Worm (Caenorhabditis elegans) whole organism, L1 larva: ENCODE results near the gene rps-13.

Source experiments
- C04F5.9 ChIP-seq: sonication (generic microtip); optimal IDR thresholded peaks from 2 replicates; lab custom pipeline; 2016; ENCODE audit warnings: missing genetic modification characterization, missing compliant biosample characterization
- C16A3.4 ChIP-seq: fragments of 150-350 bp; optimal IDR thresholded peaks from 2 replicates; lab custom pipeline; 2014; ENCODE audit warnings: missing biosample characterization, missing genetic modification characterization
- C34B4.2 ChIP-seq: sonication (generic microtip); optimal IDR thresholded peaks from 2 replicates; lab custom pipeline; 2017; ENCODE audit warnings: mild to moderate bottlenecking, missing genetic modification characterization, missing compliant biosample characterization
- F16B12.6 ChIP-seq: fragments of 150-350 bp; optimal IDR thresholded peaks from 2 replicates; lab custom pipeline; 2014; ENCODE audit warnings: missing biosample characterization, missing genetic modification characterization
- aha-1 ChIP-seq: fragments of 150-350 bp; optimal IDR thresholded peaks from 2 replicates; lab custom pipeline; 2014; ENCODE audit warnings: missing biosample characterization, missing genetic modification characterization
- alr-1 ChIP-seq: fragments of 200-800 bp; sonication (Bioruptor generic); optimal IDR thresholded peaks from 2 replicates; lab custom pipeline; 2018; ENCODE audit warnings: borderline replicate concordance, mild to moderate bottlenecking, missing genetic modification characterization, missing compliant biosample characterization
- aly-2 ChIP-seq: fragments of 150-350 bp; optimal IDR thresholded peaks from 2 replicates; lab custom pipeline; 2014; ENCODE audit warnings: missing biosample characterization, missing genetic modification characterization
- ama-1 ChIP-seq: fragments of 150-350 bp; optimal IDR thresholded peaks from 2 replicates; lab custom pipeline; 2014
- blmp-1 ChIP-seq: fragments of 150-350 bp; optimal IDR thresholded peaks from 2 replicates; lab custom pipeline; 2014; ENCODE audit warnings: missing biosample characterization, missing genetic modification characterization
- ceh-63 ChIP-seq: fragments of 200-800 bp; sonication (Bioruptor generic); optimal IDR thresholded peaks from 2 replicates; lab custom pipeline; 2018; ENCODE audit warnings: mild to moderate bottlenecking, missing genetic modification characterization, missing compliant biosample characterization
- ceh-82 ChIP-seq, 3 experiments: fragments of 150-350 bp in 1 of 3; sonication (generic microtip) in 2 of 3; optimal IDR thresholded peaks; 2 replicates each; lab custom pipeline; 2014 to 2017; ENCODE audit warnings: missing biosample characterization in 3 of 3, missing genetic modification characterization in 3 of 3
- ceh-88 ChIP-seq: fragments of 200-800 bp; sonication (Bioruptor generic); IDR thresholded peaks from 2 replicates; pipeline ENCODE4 v1.3.6; 2022; ENCODE audit warnings: missing genetic modification characterization, missing compliant biosample characterization
- ces-1 ChIP-seq: fragments of 150-350 bp; optimal IDR thresholded peaks from 2 replicates; lab custom pipeline; 2014; ENCODE audit warnings: missing biosample characterization, missing genetic modification reagents, missing genetic modification characterization
- dpl-1 ChIP-seq, 3 experiments: fragments of 150-350 bp in 2 of 3; sonication (generic microtip) in 1 of 3; optimal IDR thresholded peaks; 2 replicates each; lab custom pipeline; 2014 to 2017; ENCODE audit warnings: missing biosample characterization in 3 of 3, missing genetic modification characterization in 3 of 3, missing genetic modification reagents in 3 of 3
- efl-1 ChIP-seq, 4 experiments: fragments of 150-350 bp; optimal IDR thresholded peaks in 3 of 4; peaks in 1 of 4; 1 replicate in 1 of 4; 2 replicates in 3 of 4; lab custom pipeline; 2014; ENCODE audit warnings: missing biosample characterization in 2 of 4, missing genetic modification characterization in 2 of 4, missing genetic modification reagents in 2 of 4
- efl-3 ChIP-seq: fragments of 200-800 bp; sonication (Bioruptor generic); optimal IDR thresholded peaks from 2 replicates; lab custom pipeline; 2018; ENCODE audit warnings: mild to moderate bottlenecking, missing genetic modification characterization, missing compliant biosample characterization
- elt-2 ChIP-seq: sonication (generic microtip); optimal IDR thresholded peaks from 2 replicates; lab custom pipeline; 2016; ENCODE audit warnings: missing genetic modification characterization, mild to moderate bottlenecking, inconsistent platforms, missing compliant biosample characterization, missing genetic modification reagents
- elt-3 ChIP-seq, 6 experiments: fragments of 150-350 bp in 1 of 6; sonication (generic microtip); optimal IDR thresholded peaks; 2 replicates each; lab custom pipeline; 2017 to 2018; ENCODE audit warnings: missing biosample characterization in 6 of 6, missing genetic modification characterization in 6 of 6, inconsistent platforms in 1 of 6
- fos-1 ChIP-seq: fragments of 150-350 bp; optimal IDR thresholded peaks from 2 replicates; lab custom pipeline; 2014; ENCODE audit warnings: missing biosample characterization, missing genetic modification characterization
- hlh-4 ChIP-seq: sonication (generic microtip); optimal IDR thresholded peaks from 2 replicates; lab custom pipeline; 2016; ENCODE audit warnings: mild to moderate bottlenecking, missing genetic modification characterization, missing compliant biosample characterization
- lin-13 ChIP-seq: fragments of 150-350 bp; optimal IDR thresholded peaks from 2 replicates; lab custom pipeline; 2014; ENCODE audit warnings: missing biosample characterization, missing genetic modification reagents, missing genetic modification characterization
- lin-15B ChIP-seq: fragments of 150-350 bp; sonication (generic microtip); optimal IDR thresholded peaks from 3 replicates; lab custom pipeline; 2014; ENCODE audit warnings: missing biosample characterization, missing genetic modification characterization
- lin-35 ChIP-seq, 2 experiments: fragments of 150-350 bp; optimal IDR thresholded peaks; 2 replicates each; lab custom pipeline; 2014; ENCODE audit warnings: missing biosample characterization in 2 of 2, missing genetic modification characterization in 2 of 2, missing genetic modification reagents in 2 of 2
- lir-3 ChIP-seq: sonication (generic microtip); optimal IDR thresholded peaks from 2 replicates; lab custom pipeline; 2016; ENCODE audit warnings: mild to moderate bottlenecking, missing genetic modification characterization, moderate library complexity, missing compliant biosample characterization; ENCODE audit not compliant: poor library complexity
- lsy-2 ChIP-seq, 2 experiments: fragments of 150-350 bp; optimal IDR thresholded peaks; 2 replicates each; lab custom pipeline; 2014; ENCODE audit warnings: missing biosample characterization in 2 of 2, missing genetic modification characterization in 2 of 2
- mab-9 ChIP-seq: fragments of 200-800 bp; sonication (Bioruptor generic); IDR thresholded peaks from 2 replicates; pipeline ENCODE4 v1.3.6; 2022; ENCODE audit warnings: missing genetic modification reagents, missing genetic modification characterization, missing compliant biosample characterization
- mdl-1 ChIP-seq, 2 experiments: fragments of 150-350 bp; optimal IDR thresholded peaks; 2 replicates each; lab custom pipeline; 2014 to 2017; ENCODE audit warnings: missing biosample characterization in 2 of 2, missing genetic modification characterization in 2 of 2, inconsistent platforms in 1 of 2
- mef-2 ChIP-seq: fragments of 150-350 bp; optimal IDR thresholded peaks from 2 replicates; lab custom pipeline; 2014; ENCODE audit warnings: missing biosample characterization, missing genetic modification characterization
- mep-1 ChIP-seq: fragments of 150-350 bp; optimal IDR thresholded peaks from 2 replicates; lab custom pipeline; 2014; ENCODE audit warnings: missing biosample characterization, missing genetic modification characterization
- nhr-12 ChIP-seq: sonication (generic microtip); optimal IDR thresholded peaks from 2 replicates; lab custom pipeline; 2017; ENCODE audit warnings: missing biosample characterization, missing genetic modification characterization
- nhr-19 ChIP-seq: fragments of 200-800 bp; sonication (Bioruptor generic); conservative IDR thresholded peaks from 2 replicates; pipeline ENCODE4 v1.3.6; 2022; ENCODE audit warnings: missing genetic modification characterization, missing compliant biosample characterization
- nhr-20 ChIP-seq: sonication (generic microtip); optimal IDR thresholded peaks from 2 replicates; lab custom pipeline; 2016; ENCODE audit warnings: mild to moderate bottlenecking, missing genetic modification characterization, missing compliant biosample characterization
- nhr-28 ChIP-seq: fragments of 150-350 bp; optimal IDR thresholded peaks from 2 replicates; lab custom pipeline; 2014; ENCODE audit warnings: missing biosample characterization, missing genetic modification characterization
- nhr-47 ChIP-seq: sonication (generic microtip); optimal IDR thresholded peaks from 2 replicates; lab custom pipeline; 2016; ENCODE audit warnings: mild to moderate bottlenecking, missing genetic modification characterization, moderate library complexity, missing compliant biosample characterization
- nhr-76 ChIP-seq: sonication (generic microtip); optimal IDR thresholded peaks from 2 replicates; lab custom pipeline; 2017; ENCODE audit warnings: missing biosample characterization, missing genetic modification characterization
- nhr-77 ChIP-seq: fragments of 150-350 bp; optimal IDR thresholded peaks from 2 replicates; lab custom pipeline; 2014; ENCODE audit warnings: missing biosample characterization, missing genetic modification characterization
- nhr-84 ChIP-seq: sonication (generic microtip); optimal IDR thresholded peaks from 2 replicates; lab custom pipeline; 2017; ENCODE audit warnings: missing biosample characterization, missing genetic modification characterization
- nhr-85 ChIP-seq: sonication (generic microtip); peaks from one replicate; lab custom pipeline; 2016; ENCODE audit warnings: missing genetic modification characterization, inconsistent platforms, missing compliant biosample characterization
- nhr-90 ChIP-seq: sonication (generic microtip); optimal IDR thresholded peaks from 2 replicates; lab custom pipeline; 2016; ENCODE audit warnings: mild to moderate bottlenecking, missing genetic modification characterization, missing compliant biosample characterization; ENCODE audit not compliant: poor library complexity
- pqm-1 ChIP-seq: sonication (generic microtip); optimal IDR thresholded peaks from 3 replicates; lab custom pipeline; 2017; ENCODE audit warnings: missing biosample characterization, missing genetic modification characterization
- rnt-1 ChIP-seq: sonication (generic microtip); optimal IDR thresholded peaks from 2 replicates; lab custom pipeline; 2016; ENCODE audit warnings: mild to moderate bottlenecking, missing genetic modification characterization, moderate library complexity, missing compliant biosample characterization
- skn-1 ChIP-seq: fragments of 150-350 bp; optimal IDR thresholded peaks from 2 replicates; lab custom pipeline; 2014; ENCODE audit warnings: missing biosample characterization, missing genetic modification characterization
- snu-23 ChIP-seq: sonication (generic microtip); optimal IDR thresholded peaks from 2 replicates; lab custom pipeline; 2016; ENCODE audit warnings: missing genetic modification characterization, missing compliant biosample characterization
- sox-4 ChIP-seq: sonication (generic microtip); optimal IDR thresholded peaks from 2 replicates; lab custom pipeline; 2016; ENCODE audit warnings: missing genetic modification characterization, missing compliant biosample characterization
- sptf-1 ChIP-seq: fragments of 150-350 bp; optimal IDR thresholded peaks from 2 replicates; lab custom pipeline; 2014; ENCODE audit warnings: missing biosample characterization, missing genetic modification characterization
- sup-37 ChIP-seq: fragments of 200-800 bp; sonication (Bioruptor generic); optimal IDR thresholded peaks from 2 replicates; lab custom pipeline; 2018; ENCODE audit warnings: mild to moderate bottlenecking, missing genetic modification characterization, missing compliant biosample characterization
- tlp-1 ChIP-seq: fragments of 150-350 bp; optimal IDR thresholded peaks from 2 replicates; lab custom pipeline; 2014; ENCODE audit warnings: missing biosample characterization, missing genetic modification characterization
- unc-130 ChIP-seq: fragments of 150-350 bp; optimal IDR thresholded peaks from 2 replicates; lab custom pipeline; 2017; ENCODE audit warnings: missing biosample characterization, missing genetic modification characterization, inconsistent platforms
- unc-30 ChIP-seq: sonication (generic microtip); optimal IDR thresholded peaks from 2 replicates; lab custom pipeline; 2017; ENCODE audit warnings: missing biosample characterization, missing genetic modification characterization
- unc-62 ChIP-seq: fragments of 150-350 bp; optimal IDR thresholded peaks from 2 replicates; lab custom pipeline; 2014; ENCODE audit warnings: missing biosample characterization, missing genetic modification reagents, missing genetic modification characterization
- vab-15 ChIP-seq: sonication (generic microtip); optimal IDR thresholded peaks from 2 replicates; lab custom pipeline; 2017; ENCODE audit warnings: missing genotype, mild to moderate bottlenecking, missing genetic modification characterization, missing compliant biosample characterization
- xbp-1 ChIP-seq: sonication (generic microtip); optimal IDR thresholded peaks from 2 replicates; lab custom pipeline; 2016; ENCODE audit warnings: missing genetic modification characterization, missing compliant biosample characterization
- zip-4 ChIP-seq: fragments of 200-800 bp; sonication (Bioruptor generic); optimal IDR thresholded peaks from 2 replicates; lab custom pipeline; 2018; ENCODE audit warnings: mild to moderate bottlenecking, missing genetic modification characterization, moderate library complexity, missing compliant biosample characterization
- ztf-4 ChIP-seq: fragments of 150-350 bp; optimal IDR thresholded peaks from 2 replicates; lab custom pipeline; 2014; ENCODE audit warnings: missing biosample characterization, missing genetic modification characterization

Gene rps-13

ce11 chrIII:6367712-6368111, 7.1 kb downstream of the rps-13 start, which contains the start of the genes C56G2.15 and thoc-2 (continued):
- TF ChIP-seq ces-1 (GFP tag; lab: Kevin White, UChicago) (no peak), fos-1 (tag; lab: Kevin White, UChicago) (no peak), ceh-82 (tag; optimal IDR thresholded peaks at IDR 0.05; lab: Kevin White, UChicago) (no peak), ceh-88 (GFP tag; lab: Robert Waterston, UW) (no peak), nhr-76 (no peak), alr-1 (tag; lab: Kevin White, UChicago) (no peak), elt-3 (tag; optimal IDR thresholded peaks at IDR 0.05; lab: Kevin White, UChicago) (no peak), unc-130 (tag; lab: Kevin White, UChicago) (no peak), dpl-1 (GFP tag; optimal IDR thresholded peaks at IDR 0.05; lab: Kevin White, UChicago) (no peak), lin-15B (tag; lab: Kevin White, UChicago) (no peak), nhr-19 (GFP tag; lab: Robert Waterston, UW) (no peak), ceh-63 (no peak), lin-35 (GFP tag; optimal IDR thresholded peaks at IDR 0.05; lab: Kevin White, UChicago) (no peak), mdl-1 (tag; optimal IDR thresholded peaks at IDR 0.05; lab: Kevin White, UChicago) (no peak), zip-4 (GFP tag; lab: Kevin White, UChicago) (no peak), aha-1 (tag; lab: Kevin White, UChicago) (no peak), lin-13 (GFP tag; lab: Kevin White, UChicago) (no peak), lsy-2 (tag; optimal IDR thresholded peaks at IDR 0.05; lab: Kevin White, UChicago) (peak; percentile 18 to 37), nhr-90 (tag; lab: Kevin White, UChicago) (no peak), efl-1 (optimal IDR thresholded peaks at IDR 0.05; lab: Kevin White, UChicago) (peak in 1 of 2 experiments; percentile 0), efl-1 (GFP tag; optimal IDR thresholded peaks at IDR 0.05 in 1 of 2; lab: Kevin White, UChicago) (peak; percentile 3 to 80), nhr-20 (tag; lab: Kevin White, UChicago) (no peak), vab-15 (tag; lab: Kevin White, UChicago) (no peak), lir-3 (no peak), sup-37 (GFP tag; lab: Kevin White, UChicago) (no peak), nhr-12 (tag; lab: Kevin White, UChicago) (no peak), xbp-1 (tag; lab: Kevin White, UChicago) (no peak), nhr-77 (no peak), pqm-1 (tag; lab: Kevin White, UChicago) (no peak), tlp-1 (no peak), nhr-47 (tag; lab: Kevin White, UChicago) (no peak), sox-4 (no peak), aly-2 (tag; lab: Kevin White, UChicago) (no peak), efl-3 (GFP tag; lab: Kevin White, UChicago) (no peak), mef-2 (no peak), rnt-1 (tag; lab: Kevin White, UChicago) (peak; percentile 32), nhr-84 (tag; lab: Kevin White, UChicago) (no peak), elt-2 (tag; lab: Kevin White, UChicago) (no peak), mab-9 (GFP tag; lab: Robert Waterston, UW) (no peak), F16B12.6 (tag; lab: Kevin White, UChicago) (no peak), C16A3.4 (tag; lab: Kevin White, UChicago) (no peak), ztf-4 (no peak), unc-62 (GFP tag; lab: Kevin White, UChicago) (no peak), unc-30 (tag; lab: Kevin White, UChicago) (no peak), nhr-28 (no peak), nhr-85 (peak; percentile 64), hlh-4 (no peak), sptf-1 (tag; lab: Kevin White, UChicago) (no peak), skn-1 (tag; lab: Kevin White, UChicago) (no peak), blmp-1 (tag; lab: Kevin White, UChicago) (peak; percentile 18), C04F5.9 (no peak), snu-23 (GFP tag; lab: Kevin White, UChicago) (peak; percentile 14), C34B4.2 (tag; lab: Kevin White, UChicago) (no peak), ama-1 (lab: Kevin White, UChicago) (no peak), mep-1 (no peak)
